Fruit fly (Drosophila melanogaster): Measurements from ENCODE around the gene S6k.

S6k gene

dm6 chr3L:5779476-5780401, 31.0 kb downstream of the S6k start, which contains the start of the genes Myt1, PGRP-LD and Pmi (continued):
- no peak for TF ChIP-seq toy (GFP tag; IDR thresholded peaks at IDR 0.05)
- TF ChIP-seq Gsc (GFP tag; IDR thresholded peaks at IDR 0.05), result no peak
- TF ChIP-seq MBD-R2 (GFP tag; IDR thresholded peaks at IDR 0.05), result peak; percentile 33; the same call in 1 of the 2 replicates
- no peak for TF ChIP-seq hth (optimal IDR thresholded peaks at IDR 0.05)
- TF ChIP-seq nau (GFP tag; optimal IDR thresholded peaks at IDR 0.05), result no peak
- TF ChIP-seq B-H2 (GFP tag; optimal IDR thresholded peaks at IDR 0.05), result no peak
- peak; percentile 5 for TF ChIP-seq stwl (tag; optimal IDR thresholded peaks at IDR 0.05)
- TF ChIP-seq schlank (tag; optimal IDR thresholded peaks at IDR 0.05), result no peak
- TF ChIP-seq cg (GFP tag; optimal IDR thresholded peaks at IDR 0.05), result no peak
- TF ChIP-seq CG2712 (tag; optimal IDR thresholded peaks at IDR 0.05), result no peak
- no peak for TF ChIP-seq CG3407 (GFP tag; optimal IDR thresholded peaks at IDR 0.05)
- TF ChIP-seq CG10431 (GFP tag; optimal IDR thresholded peaks at IDR 0.05), result no peak
- no peak for TF ChIP-seq Nf-YB (GFP tag; optimal IDR thresholded peaks at IDR 0.05)
- no peak for TF ChIP-seq btn (GFP tag; optimal IDR thresholded peaks at IDR 0.05)
- no peak for TF ChIP-seq seq (GFP tag; IDR thresholded peaks at IDR 0.05)
- TF ChIP-seq CG9437 (GFP tag; optimal IDR thresholded peaks at IDR 0.05), result no peak
- 0 out of 3 replicates have a peak, but pooled peaks have one; percentile 25 for TF ChIP-seq CG16813 (GFP tag; IDR thresholded peaks at IDR 0.05; ENCODE audit: partially characterized antibody)
- no peak for TF ChIP-seq Taf1 (GFP tag; IDR thresholded peaks at IDR 0.05)
- TF ChIP-seq Six4 (GFP tag; optimal IDR thresholded peaks at IDR 0.05), result no peak
- TF ChIP-seq CG8281 (tag; optimal IDR thresholded peaks at IDR 0.05), result no peak
- no peak for TF ChIP-seq ken (GFP tag; IDR thresholded peaks at IDR 0.05)
- no peak for TF ChIP-seq org-1 (GFP tag; optimal IDR thresholded peaks at IDR 0.05)
- peak; percentile 36 for TF ChIP-seq D (optimal IDR thresholded peaks at IDR 0.05)
- TF ChIP-seq D (GFP tag; optimal IDR thresholded peaks at IDR 0.05), result no peak
- no peak for TF ChIP-seq D19B (GFP tag; optimal IDR thresholded peaks at IDR 0.05)
- TF ChIP-seq CG13894 (tag; optimal IDR thresholded peaks at IDR 0.05), result no peak
- no peak for TF ChIP-seq CG6654 (GFP tag; optimal IDR thresholded peaks at IDR 0.05)
- no peak for TF ChIP-seq dati (GFP tag; IDR thresholded peaks at IDR 0.05)
- TF ChIP-seq CG14710 (tag; optimal IDR thresholded peaks at IDR 0.05), result peak; percentile 49
- no peak for TF ChIP-seq CG13424 (tag; optimal IDR thresholded peaks at IDR 0.05)
- no peak for TF ChIP-seq CG10565 (GFP tag; optimal IDR thresholded peaks at IDR 0.05)
- TF ChIP-seq CG12219 (GFP tag; optimal IDR thresholded peaks at IDR 0.05), result no peak
- no peak for TF ChIP-seq esg (GFP tag; conservative IDR thresholded peaks at IDR 0.05)
- no peak for TF ChIP-seq grn (GFP tag; optimal IDR thresholded peaks at IDR 0.05)
- TF ChIP-seq Scr (GFP tag; IDR thresholded peaks at IDR 0.05; ENCODE audit: partially characterized antibody), result peak; percentile 36; the same call in 1 of the 2 replicates
- no peak for TF ChIP-seq sqz (GFP tag; optimal IDR thresholded peaks at IDR 0.05)
- no peak for TF ChIP-seq HLHmδ (GFP tag; optimal IDR thresholded peaks at IDR 0.05)
- TF ChIP-seq scrt (GFP tag; optimal IDR thresholded peaks at IDR 0.05), result no peak
- TF ChIP-seq CG9932 (GFP tag; IDR thresholded peaks at IDR 0.05), result no peak
- no peak for TF ChIP-seq CG7963 (GFP tag; IDR thresholded peaks at IDR 0.05; ENCODE audit: partially characterized antibody)
- peak; percentile 81 for TF ChIP-seq gfzf (GFP tag; optimal IDR thresholded peaks at IDR 0.05)
- TF ChIP-seq kah (GFP tag; optimal IDR thresholded peaks at IDR 0.05), result no peak
- TF ChIP-seq CG12299 (tag; optimal IDR thresholded peaks at IDR 0.05), result no peak
- TF ChIP-seq sim (GFP tag; IDR thresholded peaks at IDR 0.05), result no peak
- peak; percentile 37; the same call in 1 of the 2 replicates for TF ChIP-seq unc-4 (GFP tag; IDR thresholded peaks at IDR 0.05; ENCODE audit: partially characterized antibody)
- TF ChIP-seq lmd (GFP tag; IDR thresholded peaks at IDR 0.05), result no peak
- TF ChIP-seq ttk (GFP tag; IDR thresholded peaks at IDR 0.05), result no peak
- no peak for TF ChIP-seq CG18764 (GFP tag; optimal IDR thresholded peaks at IDR 0.05)
- TF ChIP-seq kni (GFP tag; optimal IDR thresholded peaks at IDR 0.05), result no peak

All from whole organism, embryonic.